Worm (Caenorhabditis elegans) whole organism, late embryonic: ENCODE data around the gene T24A6.16.
"Not testable (repeated sequence)": the region's sequence is repeated elsewhere in the genome, so short reads cannot be mapped to it uniquely, and the experiment has no call there.

Source experiments
- ahr-1 ChIP-seq: sonication (generic microtip); optimal IDR thresholded peaks from 2 replicates; lab custom pipeline; 2016; ENCODE audit warnings: missing genetic modification characterization, missing compliant biosample characterization
- ama-1 ChIP-seq: fragments of 150-350 bp; optimal IDR thresholded peaks from 2 replicates; lab custom pipeline; 2014
- ceh-14 ChIP-seq: sonication (generic microtip); optimal IDR thresholded peaks from 2 replicates; lab custom pipeline; 2016; ENCODE audit warnings: missing genotype, missing genetic modification characterization, missing compliant biosample characterization
- ceh-18 ChIP-seq: sonication (generic microtip); optimal IDR thresholded peaks from 2 replicates; lab custom pipeline; 2016; ENCODE audit warnings: missing genetic modification characterization, missing compliant biosample characterization
- ceh-2 ChIP-seq: sonication (generic microtip); optimal IDR thresholded peaks from 2 replicates; lab custom pipeline; 2016; ENCODE audit warnings: missing genotype, missing genetic modification characterization, missing compliant biosample characterization
- ceh-22 ChIP-seq: sonication (generic microtip); optimal IDR thresholded peaks from 2 replicates; lab custom pipeline; 2017; ENCODE audit warnings: missing biosample characterization, missing genetic modification characterization
- ceh-30 ChIP-seq: fragments of 150-350 bp; optimal IDR thresholded peaks from 2 replicates; lab custom pipeline; 2014; ENCODE audit warnings: missing biosample characterization, missing genetic modification characterization
- ceh-34 ChIP-seq: sonication (generic microtip); optimal IDR thresholded peaks from 2 replicates; lab custom pipeline; 2016; ENCODE audit warnings: mild to moderate bottlenecking, missing genetic modification characterization, missing compliant biosample characterization
- ceh-48 ChIP-seq: sonication (generic microtip); optimal IDR thresholded peaks from 2 replicates; lab custom pipeline; 2016; ENCODE audit warnings: missing genetic modification characterization, inconsistent platforms, missing compliant biosample characterization
- ceh-6 ChIP-seq: fragments of 200-800 bp; sonication (Bioruptor generic); optimal IDR thresholded peaks from 2 replicates; lab custom pipeline; 2018; ENCODE audit warnings: mild to moderate bottlenecking, missing genetic modification characterization, missing compliant biosample characterization
- che-1 ChIP-seq: sonication (generic microtip); optimal IDR thresholded peaks from 2 replicates; lab custom pipeline; 2016; ENCODE audit warnings: mild to moderate bottlenecking, missing genetic modification characterization, missing compliant biosample characterization
- dmd-4 ChIP-seq: sonication (generic microtip); optimal IDR thresholded peaks from 2 replicates; lab custom pipeline; 2016; ENCODE audit warnings: borderline replicate concordance, missing genetic modification characterization, missing compliant biosample characterization
- dve-1 ChIP-seq: sonication (generic microtip); optimal IDR thresholded peaks from 2 replicates; lab custom pipeline; 2017; ENCODE audit warnings: antibody characterized with exemption, mild to moderate bottlenecking, missing genetic modification characterization, missing compliant biosample characterization
- elt-4 ChIP-seq: sonication (generic microtip); optimal IDR thresholded peaks from 2 replicates; lab custom pipeline; 2016; ENCODE audit warnings: missing genetic modification characterization, missing compliant biosample characterization
- ets-4 ChIP-seq: sonication (generic microtip); optimal IDR thresholded peaks from 2 replicates; lab custom pipeline; 2016; ENCODE audit warnings: missing genetic modification characterization, missing compliant biosample characterization
- fkh-10 ChIP-seq: fragments of 150-350 bp; optimal IDR thresholded peaks from 2 replicates; lab custom pipeline; 2014; ENCODE audit warnings: missing biosample characterization, missing genetic modification reagents, missing genetic modification characterization
- fkh-6 ChIP-seq: sonication (generic microtip); optimal IDR thresholded peaks from 2 replicates; lab custom pipeline; 2016; ENCODE audit warnings: missing genetic modification characterization, missing compliant biosample characterization
- hlh-13 ChIP-seq: fragments of 200-800 bp; sonication (Bioruptor generic); optimal IDR thresholded peaks from 2 replicates; lab custom pipeline; 2018; ENCODE audit warnings: mild to moderate bottlenecking, missing genetic modification characterization, missing compliant biosample characterization
- hlh-15 ChIP-seq: sonication (generic microtip); optimal IDR thresholded peaks from 2 replicates; lab custom pipeline; 2016; ENCODE audit warnings: missing genetic modification characterization, missing compliant biosample characterization
- hlh-8 ChIP-seq: sonication (generic microtip); optimal IDR thresholded peaks from 2 replicates; lab custom pipeline; 2016; ENCODE audit warnings: missing genotype, missing genetic modification characterization, missing compliant biosample characterization
- lim-6 ChIP-seq: sonication (generic microtip); optimal IDR thresholded peaks from 2 replicates; lab custom pipeline; 2016; ENCODE audit warnings: missing genetic modification characterization, missing compliant biosample characterization
- lin-11 ChIP-seq: fragments of 200-800 bp; sonication (Bioruptor generic); optimal IDR thresholded peaks from 2 replicates; lab custom pipeline; 2018; ENCODE audit warnings: mild to moderate bottlenecking, missing genetic modification characterization, missing compliant biosample characterization
- nfya-1 ChIP-seq: sonication (generic microtip); optimal IDR thresholded peaks from 2 replicates; lab custom pipeline; 2017; ENCODE audit warnings: missing genetic modification characterization, mild to moderate bottlenecking, missing compliant biosample characterization, antibody characterized with exemption, moderate library complexity
- nhr-232 ChIP-seq: sonication (generic microtip); optimal IDR thresholded peaks from 2 replicates; lab custom pipeline; 2016; ENCODE audit warnings: missing genetic modification characterization, missing compliant biosample characterization
- odd-2 ChIP-seq: sonication (generic microtip); optimal IDR thresholded peaks from 2 replicates; lab custom pipeline; 2017; ENCODE audit warnings: antibody characterized with exemption, mild to moderate bottlenecking, missing genetic modification characterization, missing compliant biosample characterization
- pag-3 ChIP-seq: sonication (generic microtip); optimal IDR thresholded peaks from 2 replicates; lab custom pipeline; 2016; ENCODE audit warnings: missing compliant biosample characterization, missing genetic modification characterization, borderline replicate concordance
- pha-2 ChIP-seq: sonication (generic microtip); optimal IDR thresholded peaks from 2 replicates; lab custom pipeline; 2017; ENCODE audit warnings: mild to moderate bottlenecking, missing genetic modification characterization, missing compliant biosample characterization
- pha-4 ChIP-seq: fragments of 150-350 bp; optimal IDR thresholded peaks from 2 replicates; lab custom pipeline; 2018; ENCODE audit warnings: missing biosample characterization, missing genetic modification reagents, missing genetic modification characterization
- pros-1 ChIP-seq: fragments of 150-350 bp; optimal IDR thresholded peaks from 2 replicates; lab custom pipeline; 2014; ENCODE audit warnings: missing biosample characterization, missing genetic modification reagents, missing genetic modification characterization
- ref-2 ChIP-seq: sonication (generic microtip); optimal IDR thresholded peaks from 2 replicates; lab custom pipeline; 2016; ENCODE audit warnings: missing genetic modification characterization, missing compliant biosample characterization
- rnt-1 ChIP-seq: sonication (generic microtip); optimal IDR thresholded peaks from 2 replicates; lab custom pipeline; 2016; ENCODE audit warnings: missing genetic modification characterization, missing compliant biosample characterization
- sdc-2 ChIP-seq: sonication (generic microtip); optimal IDR thresholded peaks from 2 replicates; lab custom pipeline; 2016; ENCODE audit warnings: missing genotype, missing genetic modification characterization, missing compliant biosample characterization
- sox-2 ChIP-seq: fragments of 200-800 bp; sonication (Bioruptor generic); IDR thresholded peaks from 2 replicates; pipeline ENCODE4 v1.3.6; 2022; ENCODE audit warnings: missing genetic modification reagents, missing genetic modification characterization, missing compliant biosample characterization
- sox-4 ChIP-seq: sonication (generic microtip); optimal IDR thresholded peaks from 2 replicates; lab custom pipeline; 2017; ENCODE audit warnings: mild to moderate bottlenecking, missing genetic modification characterization, inconsistent platforms, missing compliant biosample characterization
- tbx-2 ChIP-seq: sonication (generic microtip); optimal IDR thresholded peaks from 2 replicates; lab custom pipeline; 2016; ENCODE audit warnings: missing genetic modification characterization, missing compliant biosample characterization
- unc-42 ChIP-seq: sonication (generic microtip); optimal IDR thresholded peaks from 2 replicates; lab custom pipeline; 2016; ENCODE audit warnings: missing genotype, missing genetic modification characterization, missing compliant biosample characterization
- unc-55 ChIP-seq: sonication (generic microtip); optimal IDR thresholded peaks from 2 replicates; lab custom pipeline; 2017; ENCODE audit warnings: missing biosample characterization, missing genetic modification reagents, missing genetic modification characterization
- unc-86 ChIP-seq: sonication (generic microtip); optimal IDR thresholded peaks from 2 replicates; lab custom pipeline; 2016; ENCODE audit warnings: missing genetic modification characterization, missing compliant biosample characterization

T24A6.16 gene

ce11 chrV:3562824-3563223 lies at the start of gene T24A6.16:
Gene T24A6.16 (minus strand): TSS chrV:3562924.
- not testable (repeated sequence) for TF ChIP-seq unc-42; ceh-34 (tag; lab: Kevin White, UChicago); ama-1 (lab: Kevin White, UChicago)

- TF ChIP-seq dmd-4 = no peak
- no peak for TF ChIP-seq lim-6 (tag; lab: Kevin White, UChicago)
- no peak for TF ChIP-seq ets-4 (tag; lab: Kevin White, UChicago)
- no peak for TF ChIP-seq sdc-2 (tag; lab: Kevin White, UChicago)
- TF ChIP-seq ceh-48 (tag; lab: Kevin White, UChicago) = no peak
- no peak for TF ChIP-seq ceh-18 (tag; lab: Kevin White, UChicago)
- no peak for TF ChIP-seq nfya-1 (tag; lab: Kevin White, UChicago)
- TF ChIP-seq dve-1 = no peak
- no peak for TF ChIP-seq ahr-1
- no peak for TF ChIP-seq pros-1
- TF ChIP-seq odd-2 (tag; lab: Kevin White, UChicago) = no peak
Observed at ce11 chrV:3611654-3612053, 48.9 kb upstream of the T24A6.16 start, which contains the start of gene T22F3.10. Gene T22F3.10 (minus strand): TSS chrV:3611754.

ce11 chrV:3610709-3611108 lies 48.0 kb upstream of the T24A6.16 start:
- no peak for TF ChIP-seq odd-2 (tag; lab: Kevin White, UChicago)
- no peak for TF ChIP-seq fkh-6
- no peak for TF ChIP-seq unc-42
- no peak for TF ChIP-seq hlh-13
- TF ChIP-seq ceh-14 (tag; lab: Kevin White, UChicago) = no peak
- TF ChIP-seq nfya-1 (tag; lab: Kevin White, UChicago) = no peak
- TF ChIP-seq sdc-2 (tag; lab: Kevin White, UChicago) = no peak
- no peak for TF ChIP-seq sox-2 (GFP tag; lab: Robert Waterston, UW)
- TF ChIP-seq ama-1 (lab: Kevin White, UChicago) = no peak
- TF ChIP-seq pag-3 = no peak
- TF ChIP-seq elt-4 = no peak
- no peak for TF ChIP-seq ceh-2 (tag; lab: Kevin White, UChicago)
- TF ChIP-seq ceh-6 = no peak
- TF ChIP-seq pha-2 (tag; lab: Kevin White, UChicago) = no peak
- TF ChIP-seq ceh-48 (tag; lab: Kevin White, UChicago) = no peak
- TF ChIP-seq che-1 (tag; lab: Kevin White, UChicago) = no peak
- TF ChIP-seq sox-4 (tag; lab: Kevin White, UChicago) = no peak

ce11 chrV:3606391-3606790 lies 43.7 kb upstream of the T24A6.16 start:
- TF ChIP-seq ceh-18 (tag; lab: Kevin White, UChicago) = no peak
- no peak for TF ChIP-seq hlh-15 (tag; lab: Kevin White, UChicago)
- TF ChIP-seq unc-55 = no peak
- TF ChIP-seq pha-4 = no peak
- no peak for TF ChIP-seq pros-1
- no peak for TF ChIP-seq lin-11 (tag; lab: Kevin White, UChicago)
- no peak for TF ChIP-seq unc-86 (tag; lab: Kevin White, UChicago)
- TF ChIP-seq ref-2 (tag; lab: Kevin White, UChicago) = no peak
- no peak for TF ChIP-seq nhr-232
- TF ChIP-seq ceh-30 (tag; lab: Kevin White, UChicago) = no peak
- TF ChIP-seq rnt-1 = no peak
- TF ChIP-seq ceh-22 (tag; lab: Kevin White, UChicago) = no peak
- TF ChIP-seq ahr-1 = no peak
- TF ChIP-seq hlh-8 (tag; lab: Kevin White, UChicago) = no peak
- no peak for TF ChIP-seq fkh-10 (GFP tag; lab: Kevin White, UChicago)
- no peak for TF ChIP-seq ceh-6
- TF ChIP-seq tbx-2 (tag; lab: Kevin White, UChicago) = no peak
- no peak for TF ChIP-seq dve-1
